Worm (Caenorhabditis elegans) whole organism, L2 larva: ENCODE results near the gene Y54F10AR.2.

Experiments
- ama-1 ChIP-seq: fragments of 150-350 bp; optimal IDR thresholded peaks from 2 replicates; lab custom pipeline; 2018; ENCODE audit warnings: inconsistent platforms
- egl-27 ChIP-seq: sonication (generic microtip); optimal IDR thresholded peaks from 3 replicates; lab custom pipeline; 2017; ENCODE audit warnings: missing biosample characterization, missing genetic modification reagents, missing genetic modification characterization
- ztf-11 ChIP-seq: sonication (generic microtip); optimal IDR thresholded peaks from 2 replicates; lab custom pipeline; 2017; ENCODE audit warnings: missing biosample characterization, missing genetic modification characterization

DNA sequence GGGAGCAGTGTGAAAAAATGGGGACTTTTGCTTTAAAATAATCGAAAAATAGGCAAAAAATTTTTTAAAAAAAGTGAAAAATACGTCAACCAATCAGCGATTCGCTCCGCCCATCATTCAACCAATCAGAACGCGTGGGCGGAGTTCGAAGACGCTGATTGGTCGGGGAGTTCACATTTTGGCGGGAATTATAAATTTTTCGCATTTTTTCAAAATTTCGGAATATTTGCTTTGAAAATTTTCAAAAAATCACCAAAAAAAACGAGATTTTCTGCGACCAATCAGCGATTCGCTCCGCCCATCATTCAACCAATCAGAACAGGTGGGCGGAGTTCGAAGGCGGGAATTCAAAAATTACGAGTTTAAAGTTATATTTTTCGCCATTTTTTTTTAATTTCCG, 1.1 kb upstream of the Y54F10AR.2 start:
- no peak for TF ChIP-seq ztf-11 (tag; lab: Kevin White, UChicago)
- no peak for TF ChIP-seq ama-1 (lab: Kevin White, UChicago)
- TF ChIP-seq egl-27, result no peak
